Worm (Caenorhabditis elegans) whole organism, L4 larva: ENCODE data around the gene T14B4.20.

ENCODE experiments used
- F49E8.2 ChIP-seq: sonication (generic microtip); optimal IDR thresholded peaks from 2 replicates; lab custom pipeline; 2016; ENCODE audit warnings: missing compliant biosample characterization, mild to moderate bottlenecking, missing genetic modification characterization, borderline replicate concordance
- Y5F2A.4 ChIP-seq: fragments of 200-800 bp; sonication (Bioruptor generic); optimal IDR thresholded peaks from 2 replicates; lab custom pipeline; 2018; ENCODE audit warnings: mild to moderate bottlenecking, missing genetic modification characterization, missing compliant biosample characterization
- aha-1 ChIP-seq: fragments of 150-350 bp; peaks from one replicate; lab custom pipeline; 2014; ENCODE audit warnings: missing biosample characterization, missing genetic modification characterization
- aly-2 ChIP-seq: sonication (generic microtip); optimal IDR thresholded peaks from 2 replicates; lab custom pipeline; 2018; ENCODE audit warnings: missing biosample characterization, missing genetic modification characterization
- attf-4 ChIP-seq: sonication (generic microtip); optimal IDR thresholded peaks from 3 replicates; lab custom pipeline; 2017; ENCODE audit warnings: missing biosample characterization, missing genetic modification characterization
- ceh-20 ChIP-seq: fragments of 200-800 bp; sonication (Bioruptor generic); IDR thresholded peaks from 2 replicates; pipeline ENCODE4 v1.3.6; 2022; ENCODE audit warnings: missing genetic modification reagents, missing genetic modification characterization, missing compliant biosample characterization
- ceh-44 ChIP-seq: fragments of 200-800 bp; sonication (Bioruptor generic); IDR thresholded peaks from 2 replicates; pipeline ENCODE4 v1.3.6; 2022; ENCODE audit warnings: missing genetic modification reagents, missing genetic modification characterization, missing compliant biosample characterization
- ceh-62 ChIP-seq: sonication (generic microtip); optimal IDR thresholded peaks from 2 replicates; lab custom pipeline; 2017; ENCODE audit warnings: missing biosample characterization, missing genetic modification characterization
- ctbp-1 ChIP-seq: fragments of 200-800 bp; sonication (Bioruptor generic); IDR thresholded peaks from 2 replicates; pipeline ENCODE4 v1.3.6; 2022; ENCODE audit warnings: missing genetic modification reagents, missing genetic modification characterization, missing compliant biosample characterization
- daf-16 ChIP-seq, 3 experiments: sonication (generic microtip); optimal IDR thresholded peaks; 2 replicates each; lab custom pipeline; 2016 to 2017; ENCODE audit warnings: missing genetic modification characterization in 3 of 3, missing genetic modification reagents in 3 of 3, mild to moderate bottlenecking in 2 of 3, missing compliant biosample characterization in 2 of 3, missing biosample characterization in 1 of 3, moderate library complexity in 1 of 3
- dmd-6 ChIP-seq: fragments of 200-800 bp; sonication (Bioruptor generic); IDR thresholded peaks from 2 replicates; pipeline ENCODE4 v1.3.6; 2022; ENCODE audit warnings: missing genetic modification reagents, missing genetic modification characterization, missing compliant biosample characterization
- egl-43 ChIP-seq: fragments of 200-800 bp; sonication (Bioruptor generic); IDR thresholded peaks from 2 replicates; pipeline ENCODE4 v1.3.6; 2022; ENCODE audit warnings: missing genetic modification reagents, missing genetic modification characterization, missing compliant biosample characterization
- fos-1 ChIP-seq: fragments of 150-350 bp; optimal IDR thresholded peaks from 2 replicates; lab custom pipeline; 2014; ENCODE audit warnings: missing biosample characterization, missing genetic modification characterization
- hlh-11 ChIP-seq: fragments of 200-800 bp; sonication (Bioruptor generic); optimal IDR thresholded peaks from 2 replicates; lab custom pipeline; 2018; ENCODE audit warnings: mild to moderate bottlenecking, missing genetic modification characterization, missing compliant biosample characterization
- hlh-30 ChIP-seq: sonication (generic microtip); optimal IDR thresholded peaks from 2 replicates; lab custom pipeline; 2017; ENCODE audit warnings: antibody characterized with exemption, mild to moderate bottlenecking, missing genetic modification characterization, missing compliant biosample characterization; ENCODE audit not compliant: insufficient read depth
- lim-7 ChIP-seq: fragments of 200-800 bp; sonication (Bioruptor generic); IDR thresholded peaks from 2 replicates; pipeline ENCODE4 v1.3.6; 2022; ENCODE audit warnings: missing genetic modification characterization, missing compliant biosample characterization
- lin-13 ChIP-seq: fragments of 150-350 bp; optimal IDR thresholded peaks from 2 replicates; lab custom pipeline; 2014; ENCODE audit warnings: missing biosample characterization, missing genetic modification reagents, missing genetic modification characterization
- lin-38 ChIP-seq: fragments of 200-800 bp; sonication (Bioruptor generic); IDR thresholded peaks from 2 replicates; pipeline ENCODE4 v1.3.6; 2022; ENCODE audit warnings: missing genetic modification reagents, missing genetic modification characterization, missing compliant biosample characterization
- lsy-2 ChIP-seq, 2 experiments: fragments of 150-350 bp in 1 of 2; sonication (generic microtip) in 1 of 2; optimal IDR thresholded peaks; 2 replicates each; lab custom pipeline; 2014 to 2017; ENCODE audit warnings: missing biosample characterization in 2 of 2, missing genetic modification characterization in 2 of 2
- mdl-1 ChIP-seq, 2 experiments: fragments of 150-350 bp in 1 of 2; sonication (generic microtip) in 1 of 2; optimal IDR thresholded peaks; 2 replicates each; lab custom pipeline; 2014 to 2017; ENCODE audit warnings: missing biosample characterization in 2 of 2, missing genetic modification characterization in 2 of 2
- mdt-29 ChIP-seq: fragments of 200-800 bp; sonication (Bioruptor generic); IDR thresholded peaks from 2 replicates; pipeline ENCODE4 v1.3.6; 2022; ENCODE audit warnings: missing genetic modification reagents, missing genetic modification characterization, missing compliant biosample characterization
- mep-1 ChIP-seq: fragments of 150-350 bp; sonication (generic microtip); optimal IDR thresholded peaks from 3 replicates; lab custom pipeline; 2014; ENCODE audit warnings: missing biosample characterization, missing genetic modification characterization
- mes-2 ChIP-seq: sonication (generic microtip); optimal IDR thresholded peaks from 2 replicates; lab custom pipeline; 2016; ENCODE audit warnings: missing genotype, mild to moderate bottlenecking, missing genetic modification characterization, missing compliant biosample characterization; ENCODE audit not compliant: poor library complexity, severe bottlenecking
- mxl-2 ChIP-seq: fragments of 200-800 bp; sonication (Bioruptor generic); conservative IDR thresholded peaks from 2 replicates; pipeline ENCODE4 v1.3.6; 2022; ENCODE audit warnings: missing genetic modification reagents, missing genetic modification characterization, missing compliant biosample characterization
- mxl-3 ChIP-seq: fragments of 200-800 bp; sonication (Bioruptor generic); optimal IDR thresholded peaks from 2 replicates; lab custom pipeline; 2018; ENCODE audit warnings: mild to moderate bottlenecking, missing genetic modification characterization, missing compliant biosample characterization
- nhr-111 ChIP-seq: fragments of 200-800 bp; sonication (Bioruptor generic); optimal IDR thresholded peaks from 2 replicates; lab custom pipeline; 2018; ENCODE audit warnings: mild to moderate bottlenecking, missing genetic modification characterization, missing compliant biosample characterization
- nhr-28 ChIP-seq: fragments of 150-350 bp; optimal IDR thresholded peaks from 2 replicates; lab custom pipeline; 2014; ENCODE audit warnings: missing biosample characterization, missing genetic modification characterization
- nhr-6 ChIP-seq: fragments of 150-350 bp; optimal IDR thresholded peaks from 2 replicates; lab custom pipeline; 2014; ENCODE audit warnings: missing biosample characterization, missing genetic modification characterization
- nhr-76 ChIP-seq: fragments of 150-350 bp; optimal IDR thresholded peaks from 2 replicates; lab custom pipeline; 2014; ENCODE audit warnings: missing biosample characterization, missing genetic modification characterization
- nhr-77 ChIP-seq: fragments of 150-350 bp; optimal IDR thresholded peaks from 2 replicates; lab custom pipeline; 2014; ENCODE audit warnings: missing biosample characterization, missing genetic modification characterization
- php-3 ChIP-seq: fragments of 200-800 bp; sonication (Bioruptor generic); IDR thresholded peaks from 2 replicates; pipeline ENCODE4 v1.3.6; 2022; ENCODE audit warnings: missing genetic modification reagents, missing genetic modification characterization, missing compliant biosample characterization
- pqm-1 ChIP-seq: sonication (generic microtip); optimal IDR thresholded peaks from 2 replicates; lab custom pipeline; 2017; ENCODE audit warnings: missing biosample characterization, missing genetic modification characterization
- rbr-2 ChIP-seq: sonication (generic microtip); optimal IDR thresholded peaks from 2 replicates; lab custom pipeline; 2016; ENCODE audit warnings: missing genotype, missing genetic modification characterization, missing compliant biosample characterization
- sdz-12 ChIP-seq: fragments of 200-800 bp; sonication (Bioruptor generic); optimal IDR thresholded peaks from 2 replicates; lab custom pipeline; 2018; ENCODE audit warnings: mild to moderate bottlenecking, missing genetic modification characterization, missing compliant biosample characterization
- skn-1 ChIP-seq: fragments of 150-350 bp; optimal IDR thresholded peaks from 2 replicates; lab custom pipeline; 2014; ENCODE audit warnings: missing biosample characterization, missing genetic modification characterization
- spr-3 ChIP-seq: fragments of 200-800 bp; sonication (Bioruptor generic); optimal IDR thresholded peaks from 2 replicates; lab custom pipeline; 2018; ENCODE audit warnings: mild to moderate bottlenecking, missing genetic modification characterization, missing compliant biosample characterization
- unc-130 ChIP-seq: sonication (generic microtip); optimal IDR thresholded peaks from 2 replicates; lab custom pipeline; 2016; ENCODE audit warnings: missing genetic modification reagents, missing genetic modification characterization, missing compliant biosample characterization
- unc-62 ChIP-seq, 3 experiments: fragments of 150-350 bp in 1 of 3; sonication (generic microtip); optimal IDR thresholded peaks in 2 of 3; peaks in 1 of 3; 1 replicate in 1 of 3; 2 replicates in 2 of 3; lab custom pipeline; 2014 to 2017; ENCODE audit warnings: missing biosample characterization in 3 of 3, missing genetic modification characterization in 3 of 3, missing genetic modification reagents in 3 of 3, missing genotype in 1 of 3
- vab-7 ChIP-seq: fragments of 200-800 bp; sonication (Bioruptor generic); IDR thresholded peaks from 2 replicates; pipeline ENCODE4 v1.3.6; 2022; ENCODE audit warnings: missing genetic modification reagents, missing genetic modification characterization, missing compliant biosample characterization

T14B4.20 gene

ce11 chrII:6716638-6717037, at the start of gene T14B4.20, which contains the start of gene T14B4.5:
Gene T14B4.20 (plus strand): TSS chrII:6716901.
Gene T14B4.5 (plus strand): TSS chrII:6716863.
- TF ChIP-seq nhr-6 (tag; lab: Kevin White, UChicago) = no peak
- TF ChIP-seq lsy-2 (tag; optimal IDR thresholded peaks at IDR 0.05; lab: Kevin White, UChicago) = no peak
- TF ChIP-seq mep-1 (tag; lab: Kevin White, UChicago) = no peak
- TF ChIP-seq lim-7 = no peak
- TF ChIP-seq lin-38 (GFP tag; lab: Robert Waterston, UW) = no peak
- no peak for TF ChIP-seq sdz-12 (GFP tag; lab: Kevin White, UChicago)
- TF ChIP-seq F49E8.2 (tag; lab: Kevin White, UChicago) = no peak
- no peak for TF ChIP-seq hlh-30 (tag; lab: Kevin White, UChicago)
- TF ChIP-seq ceh-44 (GFP tag; lab: Robert Waterston, UW) = no peak
- no peak for TF ChIP-seq ctbp-1
- TF ChIP-seq spr-3 (GFP tag; lab: Kevin White, UChicago) = no peak
- no peak for TF ChIP-seq vab-7
- TF ChIP-seq attf-4 = no peak
- TF ChIP-seq lin-13 (GFP tag; lab: Kevin White, UChicago) = no peak
- TF ChIP-seq mes-2 (tag; lab: Kevin White, UChicago) = no peak
- no peak for TF ChIP-seq Y5F2A.4 (GFP tag; lab: Kevin White, UChicago)

- TF ChIP-seq unc-62 (GFP tag; optimal IDR thresholded peaks at IDR 0.05 in 1 of 2; lab: Kevin White, UChicago) = peak in 1 of 2 experiments; percentile 92
- no peak for TF ChIP-seq unc-62 (tag; optimal IDR thresholded peaks at IDR 0.05; lab: Kevin White, UChicago)
- no peak for TF ChIP-seq mes-2 (tag; lab: Kevin White, UChicago)
- TF ChIP-seq, all 104 proteins: peak for 1
Observed at ce11 chrII:6667534-6667933, 49.2 kb upstream of the T14B4.20 start.

ce11 chrII:6668496-6668895, 48.2 kb upstream of the T14B4.20 start:
- TF ChIP-seq unc-62 (GFP tag; optimal IDR thresholded peaks at IDR 0.05 in 1 of 2; lab: Kevin White, UChicago) (peak in 1 of 2 experiments; percentile 96), unc-62 (tag; optimal IDR thresholded peaks at IDR 0.05; lab: Kevin White, UChicago) (no peak), egl-43 (GFP tag; lab: Robert Waterston, UW) (no peak)

- TF ChIP-seq mxl-2 = no peak
- TF ChIP-seq aly-2 = no peak
- peak; percentile 79 for TF ChIP-seq dmd-6 (GFP tag; lab: Robert Waterston, UW)
- TF ChIP-seq nhr-111 (GFP tag; lab: Kevin White, UChicago) = no peak
- no peak for TF ChIP-seq mdt-29 (GFP tag; lab: Robert Waterston, UW)
- TF ChIP-seq nhr-77 (tag; lab: Kevin White, UChicago) = peak; percentile 32
- TF ChIP-seq ceh-20 (GFP tag; lab: Robert Waterston, UW) = no peak
- no peak for TF ChIP-seq vab-7
- peak; percentile 63 for TF ChIP-seq nhr-28 (tag; lab: Kevin White, UChicago)
- peak; percentile 41 for TF ChIP-seq aha-1 (tag; lab: Kevin White, UChicago)
- TF ChIP-seq hlh-11 (tag; lab: Kevin White, UChicago) = peak; percentile 23
- TF ChIP-seq daf-16 (GFP tag; optimal IDR thresholded peaks at IDR 0.05; lab: Kevin White, UChicago) = no peak
- TF ChIP-seq daf-16 (tag; optimal IDR thresholded peaks at IDR 0.05; lab: Kevin White, UChicago) = peak; percentile 57
- TF ChIP-seq ceh-62 (tag; lab: Kevin White, UChicago) = no peak
- no peak for TF ChIP-seq mxl-3 (GFP tag; lab: Kevin White, UChicago)
- no peak for TF ChIP-seq skn-1
- TF ChIP-seq unc-130 (GFP tag; lab: Kevin White, UChicago) = no peak
- no peak for TF ChIP-seq fos-1 (tag; lab: Kevin White, UChicago)
- no peak for TF ChIP-seq mdl-1 (tag; optimal IDR thresholded peaks at IDR 0.05; lab: Kevin White, UChicago)
- TF ChIP-seq spr-3 (GFP tag; lab: Kevin White, UChicago) = no peak
- no peak for TF ChIP-seq rbr-2 (tag; lab: Kevin White, UChicago)
- TF ChIP-seq pqm-1 = peak; percentile 80
- no peak for TF ChIP-seq lin-38 (GFP tag; lab: Robert Waterston, UW)
- TF ChIP-seq php-3 (GFP tag; lab: Robert Waterston, UW) = peak; percentile 76
- no peak for TF ChIP-seq nhr-76 (tag; lab: Kevin White, UChicago)
Observed at ce11 chrII:6673894-6674293, 42.8 kb upstream of the T14B4.20 start, which contains the start of gene H43E16.1. Gene H43E16.1 (plus strand): TSS chrII:6674268.
